Fruit fly (Drosophila melanogaster) whole organism: ENCODE data around the gene Polr3E.

ENCODE experiments used
- CG8478 ChIP-seq: fragments of >200 bp; optimal IDR thresholded peaks from 2 replicates; lab custom pipeline; 2018; ENCODE audit warnings: inconsistent platforms
- Dll ChIP-seq: fragments of >200 bp; optimal IDR thresholded peaks from 2 replicates; lab custom pipeline; 2017
- EcR ChIP-seq, 2 experiments: fragments of >200 bp; optimal IDR thresholded peaks; 2 replicates each; lab custom pipeline; 2017; ENCODE audit warnings: missing biosample characterization in 2 of 2, missing genetic modification characterization in 2 of 2, missing genetic modification reagents in 2 of 2
- pan ChIP-seq: fragments of >200 bp; optimal IDR thresholded peaks from 2 replicates; lab custom pipeline; 2017
- psq ChIP-seq: fragments of >200 bp; optimal IDR thresholded peaks from 2 replicates; lab custom pipeline; 2017
- usp ChIP-seq: fragments of >200 bp; optimal IDR thresholded peaks from 2 replicates; lab custom pipeline; 2017; ENCODE audit warnings: missing biosample characterization, missing genetic modification characterization, mixed read lengths

DNA sequence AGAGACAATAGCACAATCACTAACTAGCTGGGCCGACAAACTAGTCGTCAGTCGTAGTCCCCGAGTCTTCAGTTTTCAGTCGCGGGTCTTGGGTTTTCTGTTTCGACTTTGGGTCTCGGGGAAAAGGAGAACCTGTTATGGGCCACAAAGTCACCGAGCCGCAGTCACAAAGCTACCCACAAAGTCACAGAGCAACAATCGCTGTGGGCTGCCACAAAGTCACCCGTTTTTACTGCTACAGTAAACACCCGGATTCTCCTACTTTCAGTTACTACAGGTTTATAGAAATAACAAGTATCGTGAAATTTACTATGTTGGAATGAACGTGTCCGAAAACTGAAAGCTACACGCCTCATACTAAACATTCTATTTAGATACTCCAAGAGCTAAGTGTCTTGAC is 7.8 kb upstream of the Polr3E start:
- TF ChIP-seq EcR (GFP tag; optimal IDR thresholded peaks at IDR 0.05; lab: Kevin White, UChicago), result no peak
- no peak for TF ChIP-seq Dll (lab: Kevin White, UChicago)
- no peak for TF ChIP-seq psq
- no peak for TF ChIP-seq CG8478 (lab: Kevin White, UChicago)
- TF ChIP-seq usp, result no peak
- TF ChIP-seq pan, result no peak
